Worm (Caenorhabditis elegans): ENCODE measurements around the gene F56D5.6.

Gene F56D5.6

ce11 chrIV:9371126-9371525 is 30.6 kb upstream of the F56D5.6 start, which contains the start of gene fbxc-58:
Gene fbxc-58, plus strand, starts transcription at chrIV:9371508.
- no peak for TF ChIP-seq pqm-1 (tag; optimal IDR thresholded peaks at IDR 0.05)
- no peak for TF ChIP-seq efl-1 (optimal IDR thresholded peaks at IDR 0.05)
- peak in 1 of 2 experiments; percentile 45 for TF ChIP-seq efl-1 (GFP tag; optimal IDR thresholded peaks at IDR 0.05 in 1 of 2)
- TF ChIP-seq nhr-12 (tag; optimal IDR thresholded peaks at IDR 0.05): no peak
- TF ChIP-seq skn-1 (tag; optimal IDR thresholded peaks at IDR 0.05): peak; percentile 46

DNA sequence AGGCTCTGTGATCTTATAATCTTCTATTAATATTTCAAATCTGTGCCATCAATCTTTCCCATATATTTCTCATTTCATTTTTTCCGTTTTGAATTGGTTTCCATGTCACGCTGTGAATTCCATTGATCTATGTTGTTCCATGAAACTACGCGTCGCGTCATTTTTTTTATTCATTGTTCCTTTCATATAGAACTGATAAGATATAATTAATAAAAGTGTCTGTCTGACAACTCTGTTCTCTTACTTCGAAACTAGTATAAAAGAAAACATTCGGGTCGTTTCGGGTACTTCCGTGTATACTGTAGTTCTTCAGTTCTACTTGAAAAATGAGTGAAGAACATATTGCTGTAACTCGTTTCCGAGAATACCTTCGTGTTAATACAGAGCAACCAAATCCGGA is 27.2 kb upstream of the F56D5.6 start, which contains the start of gene C10C5.3:
Gene C10C5.3 (plus strand): TSS at position 301 of the 400 bp plus-strand sequence.
- TF ChIP-seq fkh-10 (GFP tag; optimal IDR thresholded peaks at IDR 0.05) (no peak), vab-15 (tag; optimal IDR thresholded peaks at IDR 0.05) (no peak), dsc-1 (tag; optimal IDR thresholded peaks at IDR 0.05) (no peak), ceh-90 (tag; optimal IDR thresholded peaks at IDR 0.05) (no peak), ceh-82 (tag; optimal IDR thresholded peaks at IDR 0.05) (no peak), aha-1 (tag; optimal IDR thresholded peaks at IDR 0.05) (no peak), C16A3.4 (tag; optimal IDR thresholded peaks at IDR 0.05) (no peak), hpl-2 (GFP tag; optimal IDR thresholded peaks at IDR 0.05) (no peak), sox-4 (tag; optimal IDR thresholded peaks at IDR 0.05) (no peak), lin-39 (tag; optimal IDR thresholded peaks at IDR 0.05) (no peak), mab-9 (GFP tag; IDR thresholded peaks at IDR 0.05) (no peak), ama-1 (optimal IDR thresholded peaks at IDR 0.05) (no peak), tbx-2 (tag; optimal IDR thresholded peaks at IDR 0.05) (no peak), fkh-8 (tag; optimal IDR thresholded peaks at IDR 0.05) (no peak), nhr-71 (tag; optimal IDR thresholded peaks at IDR 0.05) (no peak), nhr-28 (tag; optimal IDR thresholded peaks at IDR 0.05) (no peak), unc-98 (GFP tag; IDR thresholded peaks at IDR 0.05) (no peak)

DNA sequence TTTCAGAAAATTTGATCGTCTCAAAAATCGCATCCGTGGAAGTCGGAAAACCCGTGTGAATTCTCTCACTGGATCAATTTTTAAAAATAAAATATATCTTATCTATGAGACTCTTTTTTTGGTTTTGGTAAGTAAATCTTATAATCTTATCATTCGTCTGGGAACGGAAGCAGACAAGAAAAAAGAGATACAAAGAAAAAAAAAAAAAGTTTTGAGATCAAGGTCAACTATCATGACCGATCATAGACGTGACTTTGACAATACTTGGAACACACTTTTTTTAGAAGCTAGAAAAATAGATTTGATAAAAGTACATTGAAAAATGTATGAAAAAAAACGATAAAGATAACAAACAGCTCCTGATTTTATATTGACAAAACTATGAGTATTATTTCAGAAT is 25.2 kb upstream of the F56D5.6 start:
- TF ChIP-seq nhr-71 (tag; optimal IDR thresholded peaks at IDR 0.05) (peak; percentile 19), lin-14 (GFP tag; optimal IDR thresholded peaks at IDR 0.05) (peak; percentile 65), efl-1 (optimal IDR thresholded peaks at IDR 0.05) (no peak), efl-1 (GFP tag; optimal IDR thresholded peaks at IDR 0.05 in 1 of 2) (no peak), egl-27 (tag; optimal IDR thresholded peaks at IDR 0.05) (no peak), elt-3 (tag; optimal IDR thresholded peaks at IDR 0.05) (peak in 5 of 6 experiments; percentile 75 to 89 (median 82)), mep-1 (tag; optimal IDR thresholded peaks at IDR 0.05) (no peak), C04F5.9 (tag; optimal IDR thresholded peaks at IDR 0.05) (no peak), snu-23 (GFP tag; optimal IDR thresholded peaks at IDR 0.05) (no peak), alr-1 (tag; optimal IDR thresholded peaks at IDR 0.05; ENCODE audit: borderline replicate concordance) (no peak), aha-1 (tag; optimal IDR thresholded peaks at IDR 0.05) (no peak), nhr-85 (tag) (peak; percentile 77), nhr-20 (tag; optimal IDR thresholded peaks at IDR 0.05) (peak; percentile 17), swsn-7 (tag; optimal IDR thresholded peaks at IDR 0.05) (no peak), hpl-2 (GFP tag; optimal IDR thresholded peaks at IDR 0.05) (no peak), hlh-4 (tag; optimal IDR thresholded peaks at IDR 0.05) (no peak), blmp-1 (tag; optimal IDR thresholded peaks at IDR 0.05) (peak; percentile 39)

ce11 chrIV:9378272-9378671 is 23.4 kb upstream of the F56D5.6 start, which contains the start of gene C10C5.4:
Gene C10C5.4, plus strand, starts transcription at chrIV:9378552.
- no peak for TF ChIP-seq elt-2 (tag; optimal IDR thresholded peaks at IDR 0.05)

ce11 chrIV:9381136-9381535 is 20.6 kb upstream of the F56D5.6 start, which contains the start of gene C10C5.5:
Gene C10C5.5, plus strand, starts transcription at chrIV:9381436.
- TF ChIP-seq ets-5 (GFP tag; IDR thresholded peaks at IDR 0.05) (no peak), isw-1 (GFP tag; IDR thresholded peaks at IDR 0.05) (no peak), nhr-90 (tag; optimal IDR thresholded peaks at IDR 0.05; ENCODE audit: poor library complexity) (no peak), mef-2 (tag; optimal IDR thresholded peaks at IDR 0.05) (no peak)

Measured in whole organism, L1 larva.